Fruit fly (Drosophila melanogaster): Measurements from ENCODE around the gene Sas10.

The Sas10 gene

DNA sequence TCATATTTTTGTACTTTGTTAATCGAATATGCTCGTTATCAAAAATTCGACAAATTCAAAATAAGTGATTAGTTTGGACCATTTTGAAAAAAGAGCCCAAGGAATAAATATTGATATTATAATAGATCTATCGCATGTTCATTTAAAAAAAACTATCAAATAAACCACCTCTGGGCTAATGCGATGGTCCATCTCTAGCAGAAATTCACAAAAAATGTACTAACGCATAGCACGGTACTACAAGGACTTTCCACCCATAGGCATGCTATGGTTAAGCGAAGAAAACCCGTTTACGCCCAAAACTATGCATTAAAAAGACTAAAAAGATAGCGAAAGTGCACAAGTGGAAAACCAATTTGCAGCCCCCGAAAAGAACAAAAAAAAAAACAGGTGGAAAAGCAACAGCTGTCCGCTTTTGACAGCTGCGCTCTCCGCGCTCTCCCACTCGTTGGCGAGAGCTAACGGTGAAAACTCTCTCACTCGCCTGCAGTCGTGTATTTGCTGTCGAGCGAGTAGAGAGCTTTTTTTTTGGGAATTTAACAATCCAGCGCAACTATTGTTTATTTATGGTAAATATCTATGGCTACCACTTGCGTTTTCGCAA is 15.2 kb downstream of the Sas10 start, which contains the start of gene CanB (continued):
- no peak for TF ChIP-seq crol (GFP tag; IDR thresholded peaks at IDR 0.05)
- TF ChIP-seq tin (GFP tag; optimal IDR thresholded peaks at IDR 0.05), result peak; percentile 28
- TF ChIP-seq dan (GFP tag; IDR thresholded peaks at IDR 0.05), result no peak
- no peak for TF ChIP-seq CG6683 (GFP tag; optimal IDR thresholded peaks at IDR 0.05)
- TF ChIP-seq Dll (GFP tag; IDR thresholded peaks at IDR 0.05; ENCODE audit: partially characterized antibody), result peak; percentile 74
- no peak for TF ChIP-seq fru (optimal IDR thresholded peaks at IDR 0.05)
- TF ChIP-seq fu2 (GFP tag; optimal IDR thresholded peaks at IDR 0.05), result no peak
- TF ChIP-seq Six4 (GFP tag; optimal IDR thresholded peaks at IDR 0.05), result no peak
- no peak for TF ChIP-seq CG43689 (GFP tag; IDR thresholded peaks at IDR 0.05)
- peak; percentile 66 for TF ChIP-seq unc-4 (GFP tag; IDR thresholded peaks at IDR 0.05; ENCODE audit: partially characterized antibody)
- TF ChIP-seq salm (tag; optimal IDR thresholded peaks at IDR 0.05), result no peak
- no peak for TF ChIP-seq dysf (GFP tag; IDR thresholded peaks at IDR 0.05)
- TF ChIP-seq Asciz (GFP tag; optimal IDR thresholded peaks at IDR 0.05), result no peak
- TF ChIP-seq CG18599 (GFP tag; optimal IDR thresholded peaks at IDR 0.05), result no peak
- no peak for TF ChIP-seq gsb (GFP tag; IDR thresholded peaks at IDR 0.05)
- TF ChIP-seq cas (GFP tag; IDR thresholded peaks at IDR 0.05), result no peak
- peak; percentile 2 for TF ChIP-seq CG3163 (GFP tag; optimal IDR thresholded peaks at IDR 0.05)
- TF ChIP-seq sens (GFP tag), result peak; percentile 82
- no peak for TF ChIP-seq gce (GFP tag; IDR thresholded peaks at IDR 0.05)
- TF ChIP-seq CG17912 (GFP tag; optimal IDR thresholded peaks at IDR 0.05), result no peak
- no peak for TF ChIP-seq CG11695 (GFP tag; IDR thresholded peaks at IDR 0.05)
- TF ChIP-seq CG8388 (GFP tag; optimal IDR thresholded peaks at IDR 0.05), result no peak
- no peak for TF ChIP-seq Aef1 (GFP tag; IDR thresholded peaks at IDR 0.05)
- TF ChIP-seq luna (GFP tag; optimal IDR thresholded peaks at IDR 0.05), result no peak
- no peak for TF ChIP-seq HHEX (GFP tag; optimal IDR thresholded peaks at IDR 0.05)
- peak; percentile 26 for TF ChIP-seq sd (tag; optimal IDR thresholded peaks at IDR 0.05)
- peak in 1 of 2 experiments; percentile 51 for TF ChIP-seq Trl (optimal IDR thresholded peaks at IDR 0.05)
- TF ChIP-seq Trl (GFP tag; optimal IDR thresholded peaks at IDR 0.05), result no peak
- TF ChIP-seq CG2120 (GFP tag; optimal IDR thresholded peaks at IDR 0.05), result peak; percentile 28
- no peak for TF ChIP-seq GATAe (GFP tag; conservative IDR thresholded peaks at IDR 0.05)
- no peak for TF ChIP-seq kah (GFP tag; optimal IDR thresholded peaks at IDR 0.05)
- peak; percentile 48 for TF ChIP-seq Lhr (GFP tag; optimal IDR thresholded peaks at IDR 0.05)
- no peak for TF ChIP-seq CG2202 (tag; optimal IDR thresholded peaks at IDR 0.05)
- no peak for TF ChIP-seq wek (GFP tag; optimal IDR thresholded peaks at IDR 0.05)
- TF ChIP-seq abd-A (tag; optimal IDR thresholded peaks at IDR 0.05), result no peak
- no peak for TF ChIP-seq tap (tag; optimal IDR thresholded peaks at IDR 0.05)
- TF ChIP-seq CG15479 (GFP tag; optimal IDR thresholded peaks at IDR 0.05), result no peak
- TF ChIP-seq Poxn (GFP tag; IDR thresholded peaks at IDR 0.05), result no peak
- TF ChIP-seq Nf-YA (GFP tag; IDR thresholded peaks at IDR 0.05), result no peak
- TF ChIP-seq shn (GFP tag; optimal IDR thresholded peaks at IDR 0.05), result no peak
- no peak for TF ChIP-seq CG10543 (GFP tag; optimal IDR thresholded peaks at IDR 0.05)
- no peak for TF ChIP-seq Mes4 (GFP tag; optimal IDR thresholded peaks at IDR 0.05)
- no peak for TF ChIP-seq H2.0 (GFP tag; IDR thresholded peaks at IDR 0.05)
- peak; percentile 8 for TF ChIP-seq Fer3 (tag; optimal IDR thresholded peaks at IDR 0.05)
- no peak for TF ChIP-seq CG18764 (GFP tag; optimal IDR thresholded peaks at IDR 0.05)
- no peak for TF ChIP-seq CG10959 (GFP tag; IDR thresholded peaks at IDR 0.05)
- TF ChIP-seq CG3847 (GFP tag; IDR thresholded peaks at IDR 0.05), result no peak
- no peak for TF ChIP-seq CG7987 (GFP tag; optimal IDR thresholded peaks at IDR 0.05)
- TF ChIP-seq Nf-YC (tag; optimal IDR thresholded peaks at IDR 0.05), result no peak
- TF ChIP-seq ara (GFP tag; IDR thresholded peaks at IDR 0.05), result no peak
- TF ChIP-seq CG14050 (GFP tag; IDR thresholded peaks at IDR 0.05), result no peak
- no peak for TF ChIP-seq lab (GFP tag; optimal IDR thresholded peaks at IDR 0.05)

All from whole organism, embryonic.